Worm (Caenorhabditis elegans): Measurements from ENCODE around the gene pst-1.

pst-1 gene

DNA sequence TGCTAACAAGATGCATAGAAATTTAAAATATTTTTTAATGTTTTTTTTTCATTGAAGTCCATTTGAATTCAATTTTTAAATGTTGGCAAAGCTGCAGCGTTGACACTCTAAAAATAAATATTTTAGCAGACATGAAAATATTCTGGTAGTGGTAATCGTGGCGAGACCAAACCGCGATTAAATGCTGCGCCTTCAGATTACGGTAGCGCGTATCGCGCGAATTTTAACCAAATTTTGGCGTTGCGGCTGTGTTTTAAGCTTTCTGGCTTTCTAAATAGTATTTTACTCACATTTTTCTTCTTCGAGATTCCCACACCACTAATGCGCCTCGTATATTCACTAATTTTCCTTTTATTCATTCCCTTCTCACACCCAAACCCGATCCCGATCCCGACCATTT, 52.8 kb downstream of the pst-1 start, which contains the start of gene cpg-4 (continued):
- TF ChIP-seq F23B12.7 (tag; optimal IDR thresholded peaks at IDR 0.05; ENCODE audit: insufficient read depth) = peak; percentile 56
- no peak for TF ChIP-seq chd-7 (tag; optimal IDR thresholded peaks at IDR 0.05)
- peak; percentile 75; the same call in 1 of the 2 replicates for TF ChIP-seq rcor-1 (GFP tag; IDR thresholded peaks at IDR 0.05)
- no peak for TF ChIP-seq him-1 (tag; optimal IDR thresholded peaks at IDR 0.05)
- no peak for TF ChIP-seq akir-1 (GFP tag; optimal IDR thresholded peaks at IDR 0.05)
- no peak for TF ChIP-seq T07F8.4 (tag; optimal IDR thresholded peaks at IDR 0.05)
- TF ChIP-seq ZK185.1 (tag; optimal IDR thresholded peaks at IDR 0.05; ENCODE audit: poor library complexity, severe bottlenecking) = no peak
- no peak for TF ChIP-seq ceh-79 (tag; optimal IDR thresholded peaks at IDR 0.05)
- TF ChIP-seq nfyb-1 (GFP tag; IDR thresholded peaks at IDR 0.05) = no peak
- no peak for TF ChIP-seq ztf-25 (GFP tag; IDR thresholded peaks at IDR 0.05)
- no peak for TF ChIP-seq zim-3 (tag; optimal IDR thresholded peaks at IDR 0.05)
- no peak for TF ChIP-seq B0336.3 (GFP tag; IDR thresholded peaks at IDR 0.05)
- no peak for TF ChIP-seq cebp-1 (GFP tag; IDR thresholded peaks at IDR 0.05)
- TF ChIP-seq cebp-1 (tag; optimal IDR thresholded peaks at IDR 0.05) = no peak
- TF ChIP-seq mel-28 (tag; optimal IDR thresholded peaks at IDR 0.05; ENCODE audit: borderline replicate concordance) = no peak
- TF ChIP-seq B0035.1 (tag; optimal IDR thresholded peaks at IDR 0.05) = no peak
- no peak for TF ChIP-seq nfya-1 (tag; optimal IDR thresholded peaks at IDR 0.05; ENCODE audit: borderline replicate concordance, insufficient read depth)
- TF ChIP-seq repo-1 (tag; optimal IDR thresholded peaks at IDR 0.05) = no peak
- no peak for TF ChIP-seq lin-40 (tag; optimal IDR thresholded peaks at IDR 0.05)
- TF ChIP-seq F22D6.2 (tag; optimal IDR thresholded peaks at IDR 0.05) = no peak
- TF ChIP-seq B0261.1 (tag; optimal IDR thresholded peaks at IDR 0.05) = no peak
- no peak for TF ChIP-seq K11D2.4 (GFP tag; IDR thresholded peaks at IDR 0.05)
- TF ChIP-seq egl-44 (GFP tag; IDR thresholded peaks at IDR 0.05) = no peak
- no peak for TF ChIP-seq bed-1 (GFP tag; IDR thresholded peaks at IDR 0.05)
- TF ChIP-seq ztf-22 (GFP tag; optimal IDR thresholded peaks at IDR 0.05) = no peak
- TF ChIP-seq attf-5 (GFP tag; optimal IDR thresholded peaks at IDR 0.05) = no peak
- TF ChIP-seq ceh-27 (GFP tag; optimal IDR thresholded peaks at IDR 0.05) = no peak
- TF ChIP-seq mes-4 (tag; optimal IDR thresholded peaks at IDR 0.05) = no peak
- peak; percentile 45; the same call in 1 of the 2 replicates for TF ChIP-seq hsf-1 (GFP tag; IDR thresholded peaks at IDR 0.05)
- TF ChIP-seq F52B5.7 (tag; optimal IDR thresholded peaks at IDR 0.05) = no peak
- TF ChIP-seq atf-7 (tag; optimal IDR thresholded peaks at IDR 0.05) = no peak
- TF ChIP-seq egrh-3 (GFP tag; IDR thresholded peaks at IDR 0.05) = no peak
- 0 out of 2 replicates have a peak, but pooled peaks have one; percentile 17 for TF ChIP-seq attf-3 (GFP tag; conservative IDR thresholded peaks at IDR 0.05)
- TF ChIP-seq F57A8.1 (GFP tag; optimal IDR thresholded peaks at IDR 0.05) = no peak
- TF ChIP-seq snpc-1.3 (tag; optimal IDR thresholded peaks at IDR 0.05; ENCODE audit: insufficient read depth) = peak; percentile 5
- TF ChIP-seq nhr-90 (tag; optimal IDR thresholded peaks at IDR 0.05) = no peak
- no peak for TF ChIP-seq hmg-20 (GFP tag; IDR thresholded peaks at IDR 0.05)
- no peak for TF ChIP-seq egl-18 (GFP tag; IDR thresholded peaks at IDR 0.05)
- no peak for TF ChIP-seq ztf-28 (GFP tag; IDR thresholded peaks at IDR 0.05)
- TF ChIP-seq nhr-80 (tag; optimal IDR thresholded peaks at IDR 0.05) = no peak
- TF ChIP-seq fkh-3 (tag; optimal IDR thresholded peaks at IDR 0.05) = no peak
- no peak for TF ChIP-seq lsy-27 (tag; optimal IDR thresholded peaks at IDR 0.05; ENCODE audit: borderline replicate concordance, insufficient read depth)
- peak; percentile 53; the same call in 1 of the 2 replicates for TF ChIP-seq ekl-4 (GFP tag; IDR thresholded peaks at IDR 0.05)
- peak; percentile 69 for TF ChIP-seq F49E8.2 (tag; optimal IDR thresholded peaks at IDR 0.05; ENCODE audit: insufficient read depth)
- TF ChIP-seq dox-1 (GFP tag; IDR thresholded peaks at IDR 0.05) = no peak; the same call in 1 of the 2 replicates
- no peak for TF ChIP-seq ama-1 (optimal IDR thresholded peaks at IDR 0.05)
- no peak for TF ChIP-seq ama-1 (GFP tag; optimal IDR thresholded peaks at IDR 0.05)
- TF ChIP-seq F10E7.11 (tag; optimal IDR thresholded peaks at IDR 0.05) = no peak
- peak; percentile 96 for TF ChIP-seq xnd-1 (tag; optimal IDR thresholded peaks at IDR 0.05)

Data from whole organism, young adult.